Fruit fly (Drosophila melanogaster) ovary, adult (tissue): ENCODE data around the gene Nup160.

Experiments used
- CG17801 ChIP-seq: fragments of 200-800 bp; optimal IDR thresholded peaks from 2 replicates; lab custom pipeline; 2019; ENCODE audit warnings: missing biosample characterization, mild to moderate bottlenecking, missing genetic modification characterization, moderate library complexity; ENCODE audit not compliant: partially characterized antibody

Gene Nup160

dm6 chr2L:11130151-11131008 is 6.8 kb downstream of the Nup160 start, which contains the start of the genes RfC38 and CG4751:
Gene RfC38, minus strand, starts transcription at chr2L:11130645.
Gene CG4751, plus strand, starts transcription at chr2L:11130737.
- TF ChIP-seq CG17801, result peak; percentile 1

DNA sequence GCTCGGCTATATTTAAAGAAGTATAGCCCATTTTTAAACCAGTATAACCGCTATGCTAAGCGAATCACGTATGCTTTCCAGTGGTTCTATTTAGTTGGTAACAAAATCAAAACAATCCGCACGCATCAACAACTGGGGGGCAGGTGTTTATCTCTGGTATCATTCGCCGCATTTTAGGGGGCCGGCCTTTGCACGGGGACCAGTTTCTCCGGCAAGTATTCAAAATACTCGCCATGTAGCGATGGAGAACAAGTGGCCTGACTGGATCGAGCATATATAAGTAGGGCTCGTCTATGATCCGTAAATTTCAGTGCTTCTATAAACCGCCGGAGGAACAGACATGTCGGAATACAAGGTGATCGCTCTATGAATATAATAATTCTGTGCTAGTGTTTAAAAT is 12.5 kb downstream of the Nup160 start, which contains the start of gene hgo:
Gene hgo (plus strand): TSS at position 301 of the 400 bp plus-strand sequence.
- TF ChIP-seq CG17801, result no peak

dm6 chr2L:11145317-11145716 is 21.7 kb downstream of the Nup160 start, which contains the start of gene CG31867:
Gene CG31867, minus strand, starts transcription at chr2L:11145417.
- TF ChIP-seq CG17801, result no peak

DNA sequence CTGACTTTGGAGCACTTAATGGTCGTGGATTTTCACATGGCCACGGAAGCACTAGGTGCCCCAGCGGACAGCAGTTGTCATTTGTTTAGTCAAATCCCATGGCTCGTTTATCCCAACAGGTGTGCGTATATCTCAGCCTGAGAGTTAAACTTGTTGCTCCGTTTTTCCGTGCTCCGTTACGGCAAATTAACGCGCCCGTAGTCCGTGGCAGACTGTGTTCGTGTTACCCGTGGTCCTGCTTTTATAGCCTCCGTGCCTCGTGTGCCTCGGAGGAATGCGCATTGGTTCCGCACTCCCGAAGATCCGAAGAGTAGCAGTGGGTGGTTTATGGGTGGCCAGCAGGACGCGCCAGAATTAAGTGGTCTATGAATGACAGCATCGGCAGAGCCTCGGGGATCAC is 25.4 kb downstream of the Nup160 start, which contains the start of gene Gyc32E:
Gene Gyc32E (minus strand): TSS at position 133 of the 400 bp plus-strand sequence.
- TF ChIP-seq CG17801, result no peak

DNA sequence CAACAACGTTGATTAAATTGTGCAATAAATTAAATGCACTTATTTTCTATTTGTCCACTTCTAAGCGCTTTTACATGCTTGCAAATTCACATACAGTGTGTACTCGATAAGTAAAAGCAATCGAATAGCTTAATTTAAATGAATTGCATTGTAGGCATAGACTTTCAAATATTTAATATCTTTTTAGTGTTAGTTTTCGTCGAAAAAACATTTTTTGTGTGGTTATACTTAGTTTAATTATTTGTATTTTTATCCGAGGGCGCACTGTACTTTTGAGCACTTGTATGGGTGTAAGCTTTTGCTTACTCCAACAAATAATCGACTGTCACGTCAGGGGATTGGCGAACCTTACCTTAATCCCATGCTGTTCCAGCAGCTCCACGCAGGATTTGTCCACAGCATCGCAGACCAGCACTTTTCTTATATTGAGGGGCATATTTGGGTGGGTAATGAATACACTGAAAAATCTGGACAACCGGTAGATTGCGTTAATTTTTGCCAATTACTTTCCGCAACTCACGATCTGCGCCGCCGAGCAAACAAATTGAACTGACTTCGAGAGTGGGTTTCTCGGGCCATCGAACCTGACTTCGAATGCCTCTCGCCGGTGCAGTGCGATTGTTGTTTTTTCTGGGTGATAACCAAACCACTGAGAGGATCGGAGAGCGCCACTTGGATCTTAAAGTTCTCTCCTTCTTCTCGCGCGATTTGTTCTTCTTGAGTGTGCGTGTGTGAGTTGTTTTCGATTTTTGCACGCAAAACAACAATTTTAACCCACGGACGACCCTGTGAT is 31.8 kb downstream of the Nup160 start, which contains the start of gene CG6287:
Gene CG6287 (minus strand): TSS at position 556 of the 793 bp plus-strand sequence.
- peak; percentile 99 for TF ChIP-seq CG17801

dm6 chr2L:11167997-11168396 is 44.4 kb downstream of the Nup160 start:
- no peak for TF ChIP-seq CG17801

DNA sequence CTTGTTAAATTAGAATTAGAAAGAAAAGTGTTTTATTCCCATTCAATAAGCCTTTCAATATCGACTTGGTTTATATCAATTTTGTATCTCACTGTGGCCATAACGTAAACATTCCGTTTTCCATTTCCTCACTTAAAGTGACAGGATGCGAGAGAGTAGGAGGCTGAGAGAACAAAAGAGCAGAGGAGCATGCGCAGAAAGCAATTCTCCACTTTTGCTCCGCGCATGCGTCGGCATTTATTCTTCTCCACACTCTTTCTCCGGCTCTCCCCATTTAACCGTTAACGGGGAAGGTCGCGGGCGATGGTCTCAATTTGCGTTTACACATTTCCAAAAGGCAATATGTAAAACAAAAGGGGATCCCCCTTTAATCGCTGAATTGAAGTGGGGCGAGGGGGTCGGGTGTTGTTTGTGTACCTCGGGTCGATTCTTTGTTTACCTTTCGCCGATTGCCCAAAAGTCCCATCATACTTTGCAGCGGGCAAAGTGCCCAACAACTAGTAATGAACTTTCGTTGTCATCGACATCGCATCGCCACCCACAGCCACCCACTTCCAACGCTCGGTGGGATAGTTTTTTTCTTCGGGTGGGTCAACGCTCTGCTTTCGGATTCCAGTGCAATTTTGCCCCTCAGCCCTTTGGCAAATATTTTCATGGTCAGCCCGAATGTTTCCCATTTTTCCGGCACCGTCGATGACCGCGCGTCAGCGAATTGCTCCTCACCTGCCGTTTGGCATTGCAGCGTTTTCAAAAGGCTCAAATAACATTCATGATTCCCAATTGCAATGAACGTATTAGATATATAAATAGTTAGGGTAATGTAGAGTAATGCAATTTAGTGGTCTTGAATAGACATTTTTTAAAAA is 45.3 kb downstream of the Nup160 start:
- no peak for TF ChIP-seq CG17801

DNA sequence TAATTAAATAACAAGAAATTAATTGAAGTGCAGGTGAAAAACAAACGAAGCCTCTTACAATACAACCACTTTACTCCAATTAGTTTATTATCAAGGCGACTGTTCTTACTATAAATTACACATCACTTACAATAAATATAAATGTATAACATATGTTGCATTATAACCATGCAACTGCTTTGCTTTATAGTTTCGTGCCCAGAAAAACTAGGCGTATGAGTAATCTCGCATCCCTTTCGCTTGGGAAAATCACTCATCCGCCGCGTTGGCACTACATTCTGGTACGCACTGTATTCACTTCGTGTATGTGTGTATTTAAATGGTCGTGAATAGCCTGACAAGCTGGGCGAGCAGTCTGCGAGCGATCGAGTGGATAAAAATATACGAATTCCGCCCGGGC is 46.3 kb downstream of the Nup160 start:
- no peak for TF ChIP-seq CG17801

- TF ChIP-seq CG17801, result no peak
These were observed 47.0 kb downstream of the Nup160 start for dm6 chr2L:11170549-11170948.

DNA sequence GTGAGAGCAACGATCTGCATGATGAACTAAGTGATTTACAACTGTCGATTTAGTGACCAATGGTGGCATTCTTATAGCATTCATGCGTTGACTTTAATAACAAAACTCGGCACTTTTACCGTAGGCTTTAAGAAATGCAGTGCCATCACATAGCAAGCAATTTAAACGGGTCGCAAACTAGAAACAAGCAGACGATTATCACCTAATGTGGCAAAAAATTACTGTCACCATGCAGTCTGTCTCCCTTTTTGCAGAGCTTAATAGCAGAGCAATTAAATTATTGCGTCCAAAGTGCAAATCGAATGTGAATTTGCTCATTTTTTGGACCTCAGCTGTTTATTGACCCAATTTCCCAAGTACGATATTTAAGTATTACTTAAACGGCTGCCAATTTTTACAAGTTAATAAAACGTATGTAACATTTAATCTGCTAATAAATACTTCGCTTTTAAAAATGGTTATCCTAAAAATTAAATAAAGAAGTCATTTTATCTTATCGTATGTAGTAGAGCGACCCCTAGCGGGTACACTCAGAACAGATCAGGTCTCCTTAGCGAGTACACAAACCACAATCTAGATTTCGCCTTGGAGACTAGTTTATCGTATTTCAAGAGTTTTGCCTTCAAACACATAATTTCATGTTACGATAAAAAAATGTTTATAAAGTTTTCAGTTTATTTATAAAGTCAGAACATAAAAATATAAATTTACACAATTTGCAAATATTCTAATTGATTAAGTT is 48.2 kb downstream of the Nup160 start, which contains the start of gene Vm32E:
Gene Vm32E (minus strand): TSS at position 51 of the 742 bp plus-strand sequence.
- TF ChIP-seq CG17801, result no peak

- no peak for TF ChIP-seq CG17801
These were observed 52.0 kb downstream of the Nup160 start for dm6 chr2L:11175393-11176258.

- TF ChIP-seq CG17801, result no peak
These were observed 54.8 kb downstream of the Nup160 start for dm6 chr2L:11178334-11178733.
